Worm (Caenorhabditis elegans): ENCODE data around the gene F31F4.17.

DNA sequence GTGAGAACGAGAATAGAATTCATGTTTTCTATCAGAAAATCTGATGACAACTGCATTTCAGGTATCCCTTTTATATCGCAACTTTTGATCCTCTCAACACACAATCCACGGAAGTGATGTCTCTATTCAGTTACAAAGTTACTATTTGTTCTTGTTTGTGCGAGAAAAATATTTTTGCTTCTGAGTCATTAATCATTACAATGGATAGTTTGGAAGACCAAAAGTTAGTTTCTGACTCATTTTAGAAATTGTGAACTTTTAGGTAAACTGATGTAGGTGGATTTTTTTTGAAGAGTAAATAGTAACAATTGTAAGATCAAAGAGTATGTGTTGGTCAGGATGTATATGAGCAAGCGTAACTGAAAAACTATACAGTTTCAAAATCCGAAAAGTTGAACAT lies 50.4 kb downstream of the F31F4.17 start, which contains the start of gene srlf-36:
- TF ChIP-seq lin-39 (tag; optimal IDR thresholded peaks at IDR 0.05) (no peak), unc-62 (GFP tag; optimal IDR thresholded peaks at IDR 0.05 in 1 of 2) (no peak), unc-62 (tag; optimal IDR thresholded peaks at IDR 0.05) (no peak), hlh-11 (tag; optimal IDR thresholded peaks at IDR 0.05) (no peak), nhr-11 (tag; optimal IDR thresholded peaks at IDR 0.05) (no peak), pqm-1 (tag; optimal IDR thresholded peaks at IDR 0.05) (no peak), aly-2 (tag; optimal IDR thresholded peaks at IDR 0.05) (no peak), set-16 (GFP tag; IDR thresholded peaks at IDR 0.05) (no peak), ama-1 (optimal IDR thresholded peaks at IDR 0.05) (no peak), mxl-3 (GFP tag; optimal IDR thresholded peaks at IDR 0.05) (no peak), php-3 (GFP tag; IDR thresholded peaks at IDR 0.05) (no peak)

Measured in whole organism, L4 larva.